Fruit fly (Drosophila melanogaster) whole organism, wandering third instar larva: ENCODE data around the gene nmdyn-D6.

Experiments
- Abd-B ChIP-seq: fragments of >200 bp; optimal IDR thresholded peaks from 2 replicates; lab custom pipeline; 2017; ENCODE audit warnings: missing biosample characterization, missing genetic modification characterization
- CG9705 ChIP-seq: fragments of 200-800 bp; sonication (Bioruptor generic); optimal IDR thresholded peaks from 2 replicates; lab custom pipeline; 2018; ENCODE audit warnings: missing biosample characterization, mild to moderate bottlenecking, missing genetic modification characterization
- CrebA ChIP-seq: fragments of 200-800 bp; sonication (Bioruptor generic); optimal IDR thresholded peaks from 2 replicates; lab custom pipeline; 2016; ENCODE audit warnings: missing biosample characterization, mild to moderate bottlenecking, missing genetic modification characterization, borderline replicate concordance
- Dfd ChIP-seq: fragments of >200 bp; optimal IDR thresholded peaks from 2 replicates; lab custom pipeline; 2017; ENCODE audit warnings: missing biosample characterization, missing genetic modification characterization
- Dif ChIP-seq: fragments of 200-275, 200-300 bp; sonication (Bioruptor generic); optimal IDR thresholded peaks from 2 replicates; lab custom pipeline; 2018; ENCODE audit warnings: missing biosample characterization, missing genetic modification characterization; ENCODE audit not compliant: partially characterized antibody
- GATAd ChIP-seq: sonication (Bioruptor generic); optimal IDR thresholded peaks from 2 replicates; lab custom pipeline; 2016; ENCODE audit warnings: missing biosample characterization, missing genetic modification characterization
- HLH106 ChIP-seq: fragments of 200-800 bp; optimal IDR thresholded peaks from 3 replicates; lab custom pipeline; 2019; ENCODE audit warnings: missing biosample characterization, mild to moderate bottlenecking, missing genetic modification characterization, moderate library complexity
- Hnf4 ChIP-seq: fragments of 200-800 bp; sonication (Bioruptor generic); optimal IDR thresholded peaks from 2 replicates; lab custom pipeline; 2016; ENCODE audit warnings: missing biosample characterization, mild to moderate bottlenecking, missing genetic modification characterization
- Hr83 ChIP-seq: fragments of 200-300 bp; sonication (Bioruptor generic); optimal IDR thresholded peaks from 2 replicates; lab custom pipeline; 2016; ENCODE audit warnings: missing biosample characterization, mild to moderate bottlenecking, missing genetic modification characterization, moderate library complexity; ENCODE audit not compliant: poor library complexity, severe bottlenecking
- Mio ChIP-seq: sonication (Bioruptor generic); optimal IDR thresholded peaks from 2 replicates; lab custom pipeline; 2016; ENCODE audit warnings: missing biosample characterization, missing genetic modification characterization
- Myc ChIP-seq: fragments of >200 bp; optimal IDR thresholded peaks from 2 replicates; lab custom pipeline; 2017
- N ChIP-seq: fragments of >200 bp; optimal IDR thresholded peaks from 2 replicates; lab custom pipeline; 2018; ENCODE audit warnings: missing biosample characterization, missing external identifiers, missing genetic modification characterization
- OdsH ChIP-seq: fragments of 200-800 bp; sonication (Bioruptor generic); optimal IDR thresholded peaks from 2 replicates; lab custom pipeline; 2016; ENCODE audit warnings: missing biosample characterization, mild to moderate bottlenecking, missing genetic modification characterization
- Rel ChIP-seq, 2 experiments: fragments of 200-800 bp; sonication (Bioruptor generic) in 1 of 2; optimal IDR thresholded peaks; 2 replicates in 1 of 2; 3 replicates in 1 of 2; lab custom pipeline; 2016 to 2019; ENCODE audit warnings: mild to moderate bottlenecking in 2 of 2, missing biosample characterization in 2 of 2, missing genetic modification characterization in 2 of 2, moderate library complexity in 1 of 2
- Sp1 ChIP-seq: fragments of 200-800 bp; sonication (Bioruptor generic); optimal IDR thresholded peaks from 3 replicates; lab custom pipeline; 2019; ENCODE audit warnings: missing biosample characterization, mild to moderate bottlenecking, missing genetic modification characterization, moderate library complexity
- Vsx2 ChIP-seq: fragments of 200-300, 225-300 bp; sonication (Bioruptor generic); optimal IDR thresholded peaks from 2 replicates; lab custom pipeline; 2018; ENCODE audit warnings: missing biosample characterization, missing genetic modification characterization; ENCODE audit not compliant: partially characterized antibody
- br ChIP-seq: fragments of 200-800 bp; sonication (Bioruptor generic); optimal IDR thresholded peaks from 2 replicates; lab custom pipeline; 2016; ENCODE audit warnings: missing biosample characterization, missing genetic modification characterization
- dmrt93B ChIP-seq: fragments of 200-800 bp; sonication (Bioruptor generic); optimal IDR thresholded peaks from 2 replicates; lab custom pipeline; 2018; ENCODE audit warnings: missing biosample characterization, mild to moderate bottlenecking, missing genetic modification characterization
- dsf ChIP-seq: sonication (Bioruptor generic); optimal IDR thresholded peaks from 2 replicates; lab custom pipeline; 2016; ENCODE audit warnings: missing biosample characterization, missing genetic modification characterization, borderline replicate concordance
- ey ChIP-seq: fragments of 200-800 bp; sonication (Bioruptor generic); optimal IDR thresholded peaks from 2 replicates; lab custom pipeline; 2016; ENCODE audit warnings: missing biosample characterization, missing genetic modification characterization
- foxo ChIP-seq, 2 experiments: fragments of 200-800 bp; sonication (Bioruptor generic); optimal IDR thresholded peaks; 2 replicates in 1 of 2; 3 replicates in 1 of 2; lab custom pipeline; 2016 to 2017; ENCODE audit warnings: missing biosample characterization in 2 of 2, missing genetic modification characterization in 2 of 2
- fru ChIP-seq: fragments of 200-800 bp; sonication (Bioruptor generic); optimal IDR thresholded peaks from 3 replicates; lab custom pipeline; 2016; ENCODE audit warnings: missing biosample characterization, mild to moderate bottlenecking, missing genetic modification characterization
- h ChIP-seq: fragments of 200-800 bp; sonication (Bioruptor generic); optimal IDR thresholded peaks from 3 replicates; lab custom pipeline; 2016; ENCODE audit warnings: missing biosample characterization, mild to moderate bottlenecking, missing genetic modification characterization
- jim ChIP-seq: fragments of 175-275, 200-325 bp; sonication (Bioruptor generic); optimal IDR thresholded peaks from 2 replicates; lab custom pipeline; 2016; ENCODE audit warnings: missing biosample characterization, mild to moderate bottlenecking, missing genetic modification characterization
- pan ChIP-seq: fragments of >200 bp; optimal IDR thresholded peaks from 2 replicates; lab custom pipeline; 2017
- psq ChIP-seq: fragments of 200-800 bp; sonication (Bioruptor generic); optimal IDR thresholded peaks from 3 replicates; lab custom pipeline; 2017; ENCODE audit warnings: missing biosample characterization, mild to moderate bottlenecking, missing genetic modification characterization, moderate library complexity
- rgr ChIP-seq: fragments of 200-800 bp; sonication (Bioruptor generic); optimal IDR thresholded peaks from 3 replicates; lab custom pipeline; 2016; ENCODE audit warnings: missing biosample characterization, mild to moderate bottlenecking, missing genetic modification characterization
- sv ChIP-seq: fragments of 200-800 bp; sonication (Bioruptor generic); optimal IDR thresholded peaks from 3 replicates; lab custom pipeline; 2016; ENCODE audit warnings: missing biosample characterization, missing genetic modification characterization
- tai ChIP-seq: sonication (Bioruptor generic); optimal IDR thresholded peaks from 2 replicates; lab custom pipeline; 2016; ENCODE audit warnings: missing biosample characterization, missing genetic modification characterization
- usp ChIP-seq: fragments of >200 bp; optimal IDR thresholded peaks from 2 replicates; lab custom pipeline; 2017; ENCODE audit warnings: missing biosample characterization, missing genetic modification characterization
- woc ChIP-seq: sonication (Bioruptor generic); optimal IDR thresholded peaks from 2 replicates; lab custom pipeline; 2016; ENCODE audit warnings: missing biosample characterization, mild to moderate bottlenecking, missing genetic modification characterization

The nmdyn-D6 gene

dm6 chrX:14622179-14622578 lies 38.7 kb downstream of the nmdyn-D6 start:
- no peak for TF ChIP-seq Sp1 (GFP tag; lab: Kevin White, UChicago)
- TF ChIP-seq Dfd: no peak
- no peak for TF ChIP-seq woc (GFP tag; lab: Kevin White, UChicago)
- TF ChIP-seq Rel (GFP tag; optimal IDR thresholded peaks at IDR 0.05; lab: Kevin White, UChicago): no peak
- TF ChIP-seq Rel (tag; optimal IDR thresholded peaks at IDR 0.05; lab: Kevin White, UChicago): no peak
- TF ChIP-seq jim (GFP tag; lab: Kevin White, UChicago): no peak
- no peak for TF ChIP-seq Vsx2 (GFP tag; lab: Kevin White, UChicago)
- no peak for TF ChIP-seq foxo (GFP tag; optimal IDR thresholded peaks at IDR 0.05; lab: Kevin White, UChicago)
- TF ChIP-seq rgr (GFP tag; lab: Kevin White, UChicago): no peak
- no peak for TF ChIP-seq Hr83
- TF ChIP-seq dsf (GFP tag; lab: Kevin White, UChicago): no peak
- TF ChIP-seq CG9705 (GFP tag; lab: Kevin White, UChicago): no peak

dm6 chrX:14627080-14627796 lies 43.8 kb downstream of the nmdyn-D6 start:
- TF ChIP-seq sv (peak; percentile 49), fru (GFP tag; lab: Kevin White, UChicago) (peak; percentile 1), Hr83 (no peak)
- TF ChIP-seq, all 38 proteins: peak for 2

- TF ChIP-seq ey (no peak), foxo (GFP tag; optimal IDR thresholded peaks at IDR 0.05; lab: Kevin White, UChicago) (no peak), Abd-B (no peak), usp (GFP tag; lab: Kevin White, UChicago) (no peak), rgr (GFP tag; lab: Kevin White, UChicago) (no peak), dmrt93B (GFP tag; lab: Kevin White, UChicago) (no peak), tai (GFP tag; lab: Kevin White, UChicago) (no peak), OdsH (GFP tag; lab: Kevin White, UChicago) (no peak), jim (GFP tag; lab: Kevin White, UChicago) (no peak), N (GFP tag; lab: Kevin White, UChicago) (no peak), CG9705 (GFP tag; lab: Kevin White, UChicago) (no peak), pan (lab: Kevin White, UChicago) (no peak), h (GFP tag; lab: Kevin White, UChicago) (no peak), CrebA (GFP tag; lab: Kevin White, UChicago) (no peak), Rel (GFP tag; optimal IDR thresholded peaks at IDR 0.05; lab: Kevin White, UChicago) (no peak), Rel (tag; optimal IDR thresholded peaks at IDR 0.05; lab: Kevin White, UChicago) (no peak), dsf (GFP tag; lab: Kevin White, UChicago) (no peak), Vsx2 (GFP tag; lab: Kevin White, UChicago) (no peak), Hnf4 (no peak), br (GFP tag; lab: Kevin White, UChicago) (no peak)
- TF ChIP-seq, all 38 proteins: peak for 0
Measured at dm6 chrX:14629411-14629810, 45.9 kb downstream of the nmdyn-D6 start.

dm6 chrX:14633168-14633567 lies 49.7 kb downstream of the nmdyn-D6 start:
- TF ChIP-seq Abd-B: no peak
- no peak for TF ChIP-seq jim (GFP tag; lab: Kevin White, UChicago)
- no peak for TF ChIP-seq Mio (GFP tag; lab: Kevin White, UChicago)
- no peak for TF ChIP-seq Dif (GFP tag; lab: Kevin White, UChicago)
- TF ChIP-seq Hr83: no peak
- no peak for TF ChIP-seq GATAd (GFP tag; lab: Kevin White, UChicago)
- TF ChIP-seq HLH106 (tag; lab: Kevin White, UChicago): no peak
- TF ChIP-seq woc (GFP tag; lab: Kevin White, UChicago): no peak
- no peak for TF ChIP-seq Myc (lab: Kevin White, UChicago)
- no peak for TF ChIP-seq dmrt93B (GFP tag; lab: Kevin White, UChicago)
- no peak for TF ChIP-seq CrebA (GFP tag; lab: Kevin White, UChicago)
- TF ChIP-seq psq (GFP tag; lab: Kevin White, UChicago): no peak
